Worm (Caenorhabditis elegans): Measurements from ENCODE around the gene F19F10.14.

The F19F10.14 gene

DNA sequence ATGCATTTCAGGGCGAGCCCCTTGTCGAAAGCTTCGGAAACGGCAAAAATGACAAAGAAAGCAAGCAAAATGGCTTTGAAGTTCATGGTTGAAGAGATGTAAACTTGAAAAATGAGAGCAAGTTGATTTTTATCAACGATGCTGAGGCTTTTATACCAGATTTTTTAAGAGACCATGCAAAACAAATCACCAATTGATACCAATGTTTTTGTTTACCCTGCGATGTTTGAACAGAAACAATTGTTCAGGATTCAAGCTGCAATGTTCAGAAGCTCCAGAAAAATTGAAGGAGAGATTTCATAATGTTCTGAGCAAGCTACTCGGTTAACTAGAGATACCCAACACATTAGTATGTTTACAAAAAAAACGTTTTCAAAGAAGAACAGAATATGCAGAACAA, 48.6 kb downstream of the F19F10.14 start, which contains the start of gene C54F6.15:
C54F6.15 (minus strand) TSS at position 101 of the 400 bp plus-strand sequence.
- no peak for TF ChIP-seq unc-62 (GFP tag; optimal IDR thresholded peaks at IDR 0.05)

DNA sequence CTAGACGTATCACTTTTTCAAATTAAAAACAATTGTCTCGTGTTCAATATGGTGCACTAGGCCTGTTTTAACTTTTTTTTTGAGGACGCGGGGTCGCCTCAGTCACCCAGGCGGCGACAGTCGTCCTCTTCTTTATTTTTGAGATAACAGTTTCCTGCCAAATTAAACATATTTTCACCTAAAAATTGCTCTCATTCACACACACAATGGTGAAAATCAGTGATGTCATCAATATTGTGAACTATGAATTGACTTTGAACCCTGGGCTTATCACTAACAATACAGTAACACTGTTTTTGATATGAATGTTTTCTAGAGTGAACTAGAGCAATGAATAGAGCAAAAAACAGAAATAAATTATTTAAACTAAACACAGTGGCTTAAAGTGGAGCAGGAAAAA, 49.6 kb downstream of the F19F10.14 start:
- no peak for TF ChIP-seq unc-62 (GFP tag; optimal IDR thresholded peaks at IDR 0.05)
